Worm (Caenorhabditis elegans): Measurements from ENCODE around the gene F23F12.12.

DNA sequence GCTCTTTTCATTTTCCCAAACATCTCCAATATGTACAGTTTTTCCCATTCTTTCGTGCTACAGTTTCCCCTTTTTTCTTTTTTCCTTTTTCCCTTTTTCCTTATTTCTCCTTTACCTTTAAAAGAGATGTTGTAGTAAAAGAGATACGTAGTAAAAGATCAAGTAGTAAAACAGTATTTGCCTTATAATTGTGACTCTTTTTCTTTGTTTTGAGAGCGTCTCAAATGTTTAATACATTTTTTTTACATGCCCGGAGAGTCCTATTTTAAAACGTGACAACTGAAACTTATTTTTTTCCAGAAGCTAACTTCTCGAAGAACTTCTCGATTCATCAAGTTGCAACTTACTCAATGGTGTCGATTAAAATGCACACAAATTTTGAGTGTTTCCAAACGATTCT lies at the start of gene F23F12.12:
- TF ChIP-seq W03F9.2 (tag; optimal IDR thresholded peaks at IDR 0.05) (no peak), him-1 (tag; optimal IDR thresholded peaks at IDR 0.05) (no peak), dao-5 (tag; optimal IDR thresholded peaks at IDR 0.05) (no peak)
